Worm (Caenorhabditis elegans): ENCODE results near the gene BE10.1.

BE10.1 gene

DNA sequence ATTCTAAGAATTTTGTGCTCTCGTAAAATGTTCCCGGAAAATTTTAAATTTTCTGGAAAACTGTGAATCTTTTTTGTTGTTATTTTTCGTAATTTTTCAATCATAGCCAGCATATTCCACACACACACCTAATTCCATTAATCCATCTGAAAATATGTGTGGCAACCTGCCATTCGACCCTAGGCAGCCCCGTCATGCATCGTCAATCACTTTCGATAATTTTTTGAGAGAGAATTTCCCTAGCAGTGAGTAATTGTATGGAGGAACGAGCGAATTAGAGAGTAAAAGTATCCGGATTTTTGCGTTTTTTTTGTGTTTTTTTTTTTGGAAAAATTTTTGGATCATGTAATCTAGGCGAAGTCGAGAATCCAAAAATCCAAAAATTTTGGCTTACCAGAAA is 23.9 kb upstream of the BE10.1 start, which contains the start of gene BE10.4:
TSS of gene BE10.4 (plus strand) at position 301 of the 400 bp plus-strand sequence.
- no peak for TF ChIP-seq ama-1 (optimal IDR thresholded peaks at IDR 0.05)
- TF ChIP-seq pha-2 (tag; optimal IDR thresholded peaks at IDR 0.05): no peak
- no peak for TF ChIP-seq pag-3 (tag; optimal IDR thresholded peaks at IDR 0.05; ENCODE audit: borderline replicate concordance)
- no peak for TF ChIP-seq ceh-2 (tag; optimal IDR thresholded peaks at IDR 0.05)
- TF ChIP-seq tbx-2 (tag; optimal IDR thresholded peaks at IDR 0.05): no peak
- no peak for TF ChIP-seq ceh-31 (tag; optimal IDR thresholded peaks at IDR 0.05)
- no peak for TF ChIP-seq nhr-232 (tag; optimal IDR thresholded peaks at IDR 0.05)
- TF ChIP-seq nhr-11 (tag; optimal IDR thresholded peaks at IDR 0.05): no peak
- TF ChIP-seq unc-3 (GFP tag; conservative IDR thresholded peaks at IDR 0.05): no peak
- no peak for TF ChIP-seq unc-3 (tag; optimal IDR thresholded peaks at IDR 0.05)
- TF ChIP-seq pqm-1 (tag; optimal IDR thresholded peaks at IDR 0.05): no peak
- no peak for TF ChIP-seq ceh-45 (GFP tag; IDR thresholded peaks at IDR 0.05)
- no peak for TF ChIP-seq C08G9.2 (tag; optimal IDR thresholded peaks at IDR 0.05)
- TF ChIP-seq ceh-24 (tag; optimal IDR thresholded peaks at IDR 0.05): no peak

DNA sequence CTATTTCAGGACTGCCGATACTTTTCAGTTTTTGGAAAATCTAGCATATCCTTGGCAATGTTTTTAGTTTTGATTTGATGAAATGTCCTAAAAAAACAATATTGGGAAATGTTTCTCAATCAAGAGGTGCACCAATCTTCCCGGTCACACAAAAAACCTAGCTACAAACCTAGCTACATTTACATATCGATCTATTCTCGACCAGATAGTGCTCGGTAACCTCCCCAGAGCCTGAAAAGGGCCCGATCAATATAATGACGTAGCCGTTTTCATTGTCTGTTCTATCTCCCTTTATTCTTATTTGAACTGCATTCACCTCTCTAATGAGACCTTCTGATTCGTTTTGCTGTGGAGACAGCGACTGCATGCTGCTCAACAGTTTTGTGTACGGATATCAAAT is 18.4 kb upstream of the BE10.1 start, which contains the start of gene BE10.3:
TSS of gene BE10.3 (plus strand) at position 301 of the 400 bp plus-strand sequence.
- TF ChIP-seq Y22D7AL.16 (tag; optimal IDR thresholded peaks at IDR 0.05): no peak
- no peak for TF ChIP-seq nfya-1 (tag; optimal IDR thresholded peaks at IDR 0.05)
- TF ChIP-seq elt-4 (tag; optimal IDR thresholded peaks at IDR 0.05): no peak
- TF ChIP-seq nhr-11 (tag; optimal IDR thresholded peaks at IDR 0.05): no peak
- no peak for TF ChIP-seq madf-2 (tag; optimal IDR thresholded peaks at IDR 0.05)
- TF ChIP-seq nhr-232 (tag; optimal IDR thresholded peaks at IDR 0.05): no peak
- no peak for TF ChIP-seq rnt-1 (tag; optimal IDR thresholded peaks at IDR 0.05)
- no peak for TF ChIP-seq ceh-19 (GFP tag; optimal IDR thresholded peaks at IDR 0.05)
- no peak for TF ChIP-seq unc-55 (GFP tag; optimal IDR thresholded peaks at IDR 0.05)
- no peak for TF ChIP-seq tbx-2 (tag; optimal IDR thresholded peaks at IDR 0.05)
- TF ChIP-seq ets-4 (tag; optimal IDR thresholded peaks at IDR 0.05): no peak
- no peak for TF ChIP-seq sdc-2 (tag; optimal IDR thresholded peaks at IDR 0.05)

DNA sequence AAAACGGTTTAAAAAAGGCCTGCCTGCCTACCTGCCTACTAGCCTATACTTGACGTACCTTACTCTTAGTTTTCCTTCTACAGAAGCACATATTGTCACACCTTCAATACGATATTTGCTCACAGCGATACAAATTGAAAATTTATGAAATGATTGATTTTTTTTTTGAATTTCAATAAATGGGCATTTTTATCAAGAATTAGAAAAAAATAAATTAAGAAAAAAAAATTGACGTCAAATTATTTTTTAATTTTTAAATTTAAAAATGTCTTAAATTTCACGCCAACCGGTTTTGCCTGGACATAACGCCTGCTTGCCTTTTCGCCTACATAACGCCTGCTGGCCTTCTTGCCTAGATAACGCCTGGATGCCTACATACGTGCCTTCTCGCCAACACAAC is 17.4 kb upstream of the BE10.1 start, which contains the start of gene BE10.5:
TSS of gene BE10.5 (minus strand) at position 101 of the 400 bp plus-strand sequence.
- TF ChIP-seq ceh-34 (tag; optimal IDR thresholded peaks at IDR 0.05) (no peak), tbx-7 (tag; optimal IDR thresholded peaks at IDR 0.05) (no peak), ama-1 (optimal IDR thresholded peaks at IDR 0.05) (no peak), K09A11.1 (tag; optimal IDR thresholded peaks at IDR 0.05; ENCODE audit: insufficient read depth) (no peak), sox-4 (tag; optimal IDR thresholded peaks at IDR 0.05) (no peak), unc-42 (tag; optimal IDR thresholded peaks at IDR 0.05) (no peak), pag-3 (tag; optimal IDR thresholded peaks at IDR 0.05; ENCODE audit: borderline replicate concordance) (no peak), ceh-6 (GFP tag; optimal IDR thresholded peaks at IDR 0.05) (no peak), nfya-1 (tag; optimal IDR thresholded peaks at IDR 0.05) (no peak), hlh-30 (tag; optimal IDR thresholded peaks at IDR 0.05; ENCODE audit: insufficient read depth) (no peak), mec-3 (tag; optimal IDR thresholded peaks at IDR 0.05; ENCODE audit: borderline replicate concordance) (no peak), nhr-232 (tag; optimal IDR thresholded peaks at IDR 0.05) (no peak), pha-2 (tag; optimal IDR thresholded peaks at IDR 0.05) (no peak), madf-2 (tag; optimal IDR thresholded peaks at IDR 0.05) (no peak), hlh-15 (tag; optimal IDR thresholded peaks at IDR 0.05) (no peak), npax-4 (tag; optimal IDR thresholded peaks at IDR 0.05) (no peak), pax-1 (tag; optimal IDR thresholded peaks at IDR 0.05) (no peak), sox-2 (GFP tag; IDR thresholded peaks at IDR 0.05) (no peak), nhr-11 (tag; optimal IDR thresholded peaks at IDR 0.05) (no peak), ceh-18 (tag; optimal IDR thresholded peaks at IDR 0.05) (no peak)

DNA sequence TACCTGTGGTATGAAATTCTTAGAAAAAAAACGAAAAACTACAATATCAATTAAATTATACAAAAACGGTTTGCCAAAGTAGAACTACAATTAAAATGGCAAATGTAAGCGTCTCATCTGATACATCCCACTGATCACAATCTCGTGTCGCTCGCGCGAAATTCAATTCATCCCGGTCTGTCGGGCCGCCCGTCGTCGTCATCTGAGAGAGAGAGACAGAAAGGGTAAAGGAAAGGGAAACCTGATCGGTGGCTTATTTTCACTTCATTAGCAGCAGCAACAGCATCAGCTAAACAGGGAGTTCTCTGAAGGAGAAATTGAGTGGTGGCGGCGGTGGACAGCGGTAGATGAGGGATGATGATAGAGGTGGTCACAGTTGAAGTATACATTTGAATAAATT is 11.2 kb upstream of the BE10.1 start:
- TF ChIP-seq rnt-1 (tag; optimal IDR thresholded peaks at IDR 0.05): peak; percentile 69
- TF ChIP-seq ceh-2 (tag; optimal IDR thresholded peaks at IDR 0.05): no peak

Data from whole organism, late embryonic.